Fruit fly (Drosophila melanogaster) whole organism, adult: ENCODE data around the gene CG3198.
A peak's percentile ranks its signal among the peaks of the same experiment; 100 is the strongest.

Experiments used
- CG11617 ChIP-seq: fragments of 200-800 bp; sonication (Bioruptor generic); optimal IDR thresholded peaks from 2 replicates; lab custom pipeline; 2017; ENCODE audit warnings: mild to moderate bottlenecking, missing biosample characterization, missing genetic modification reagents, missing genetic modification characterization
- CG33017 ChIP-seq: fragments of 200-800 bp; sonication (Bioruptor generic); optimal IDR thresholded peaks from 2 replicates; lab custom pipeline; 2018; ENCODE audit warnings: missing biosample characterization, mild to moderate bottlenecking, missing genetic modification characterization, moderate library complexity
- Crg-1 ChIP-seq: fragments of 200-800 bp; sonication (Bioruptor generic); optimal IDR thresholded peaks from 2 replicates; lab custom pipeline; 2016; ENCODE audit warnings: missing biosample characterization, missing genetic modification characterization
- Mnt ChIP-seq: fragments of 200-800 bp; sonication (Bioruptor generic); optimal IDR thresholded peaks from 2 replicates; lab custom pipeline; 2016; ENCODE audit warnings: missing biosample characterization, mild to moderate bottlenecking, missing genetic modification characterization
- kay ChIP-seq: fragments of 200-800 bp; sonication (Bioruptor generic); peaks from one replicate; lab custom pipeline; 2016; ENCODE audit warnings: missing biosample characterization, missing genetic modification characterization, borderline replicate concordance

DNA sequence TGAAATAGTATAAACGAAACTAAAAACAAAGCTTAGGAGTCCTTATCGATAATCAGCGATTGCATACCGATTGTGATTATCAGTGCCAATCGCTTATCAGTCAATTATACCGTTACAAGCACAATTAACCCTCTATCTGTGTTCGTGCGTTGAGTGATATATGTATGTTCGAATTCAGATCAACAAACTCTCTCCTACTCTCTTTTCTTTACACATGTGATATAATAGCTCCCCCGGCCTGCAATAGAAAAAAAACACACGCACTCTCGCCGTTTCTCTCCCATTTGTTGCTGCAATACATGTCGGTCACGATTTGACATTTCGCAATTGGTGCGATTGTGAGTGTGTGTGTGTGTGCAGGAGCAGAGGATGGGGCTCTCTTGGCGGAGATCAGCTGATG lies 11.4 kb downstream of the CG3198 start:
- TF ChIP-seq CG33017 (tag; lab: Kevin White, UChicago) (no peak), Mnt (GFP tag; lab: Kevin White, UChicago) (no peak), kay (GFP tag; lab: Kevin White, UChicago) (peak; percentile 43), Crg-1 (GFP tag; lab: Kevin White, UChicago) (no peak), CG11617 (GFP tag; lab: Kevin White, UChicago) (no peak)
